Worm (Caenorhabditis elegans) whole organism, late embryonic: ENCODE data around the gene Y49F6C.8.

Source experiments
- K02D7.2 ChIP-seq: sonication (generic microtip); optimal IDR thresholded peaks from 2 replicates; lab custom pipeline; 2017; ENCODE audit warnings: mild to moderate bottlenecking, missing genetic modification characterization, missing compliant biosample characterization
- ahr-1 ChIP-seq: sonication (generic microtip); optimal IDR thresholded peaks from 2 replicates; lab custom pipeline; 2016; ENCODE audit warnings: missing genetic modification characterization, missing compliant biosample characterization
- ama-1 ChIP-seq: fragments of 150-350 bp; optimal IDR thresholded peaks from 2 replicates; lab custom pipeline; 2014
- ceh-18 ChIP-seq: sonication (generic microtip); optimal IDR thresholded peaks from 2 replicates; lab custom pipeline; 2016; ENCODE audit warnings: missing genetic modification characterization, missing compliant biosample characterization
- ceh-19 ChIP-seq: fragments of 200-800 bp; sonication (Bioruptor generic); optimal IDR thresholded peaks from 2 replicates; lab custom pipeline; 2018; ENCODE audit warnings: mild to moderate bottlenecking, missing genetic modification characterization, missing compliant biosample characterization
- ceh-2 ChIP-seq: sonication (generic microtip); optimal IDR thresholded peaks from 2 replicates; lab custom pipeline; 2016; ENCODE audit warnings: missing genotype, missing genetic modification characterization, missing compliant biosample characterization
- ceh-22 ChIP-seq: sonication (generic microtip); optimal IDR thresholded peaks from 2 replicates; lab custom pipeline; 2017; ENCODE audit warnings: missing biosample characterization, missing genetic modification characterization
- ceh-24 ChIP-seq: sonication (generic microtip); optimal IDR thresholded peaks from 2 replicates; lab custom pipeline; 2016; ENCODE audit warnings: mild to moderate bottlenecking, missing genetic modification characterization, missing compliant biosample characterization
- ceh-34 ChIP-seq: sonication (generic microtip); optimal IDR thresholded peaks from 2 replicates; lab custom pipeline; 2016; ENCODE audit warnings: mild to moderate bottlenecking, missing genetic modification characterization, missing compliant biosample characterization
- ceh-45 ChIP-seq: fragments of 200-800 bp; sonication (Bioruptor generic); IDR thresholded peaks from 2 replicates; pipeline ENCODE4 v1.3.6; 2022; ENCODE audit warnings: missing genetic modification reagents, missing genetic modification characterization, missing compliant biosample characterization
- ceh-6 ChIP-seq: fragments of 200-800 bp; sonication (Bioruptor generic); optimal IDR thresholded peaks from 2 replicates; lab custom pipeline; 2018; ENCODE audit warnings: mild to moderate bottlenecking, missing genetic modification characterization, missing compliant biosample characterization
- dmd-4 ChIP-seq: sonication (generic microtip); optimal IDR thresholded peaks from 2 replicates; lab custom pipeline; 2016; ENCODE audit warnings: borderline replicate concordance, missing genetic modification characterization, missing compliant biosample characterization
- dve-1 ChIP-seq: sonication (generic microtip); optimal IDR thresholded peaks from 2 replicates; lab custom pipeline; 2017; ENCODE audit warnings: antibody characterized with exemption, mild to moderate bottlenecking, missing genetic modification characterization, missing compliant biosample characterization
- fkh-6 ChIP-seq: sonication (generic microtip); optimal IDR thresholded peaks from 2 replicates; lab custom pipeline; 2016; ENCODE audit warnings: missing genetic modification characterization, missing compliant biosample characterization
- hlh-13 ChIP-seq: fragments of 200-800 bp; sonication (Bioruptor generic); optimal IDR thresholded peaks from 2 replicates; lab custom pipeline; 2018; ENCODE audit warnings: mild to moderate bottlenecking, missing genetic modification characterization, missing compliant biosample characterization
- hlh-30 ChIP-seq: sonication (generic microtip); optimal IDR thresholded peaks from 2 replicates; lab custom pipeline; 2017; ENCODE audit warnings: antibody characterized with exemption, missing genetic modification characterization, missing compliant biosample characterization; ENCODE audit not compliant: insufficient read depth
- hlh-6 ChIP-seq: sonication (generic microtip); optimal IDR thresholded peaks from 2 replicates; lab custom pipeline; 2016; ENCODE audit warnings: missing genotype, missing genetic modification characterization, missing compliant biosample characterization
- lim-6 ChIP-seq: sonication (generic microtip); optimal IDR thresholded peaks from 2 replicates; lab custom pipeline; 2016; ENCODE audit warnings: missing genetic modification characterization, missing compliant biosample characterization
- lin-11 ChIP-seq: fragments of 200-800 bp; sonication (Bioruptor generic); optimal IDR thresholded peaks from 2 replicates; lab custom pipeline; 2018; ENCODE audit warnings: mild to moderate bottlenecking, missing genetic modification characterization, missing compliant biosample characterization
- madf-2 ChIP-seq: sonication (generic microtip); optimal IDR thresholded peaks from 2 replicates; lab custom pipeline; 2017; ENCODE audit warnings: missing genetic modification characterization, missing compliant biosample characterization
- nfya-1 ChIP-seq: sonication (generic microtip); optimal IDR thresholded peaks from 2 replicates; lab custom pipeline; 2017; ENCODE audit warnings: missing genetic modification characterization, mild to moderate bottlenecking, missing compliant biosample characterization, antibody characterized with exemption, moderate library complexity
- nhr-11 ChIP-seq: fragments of 150-350 bp; optimal IDR thresholded peaks from 2 replicates; lab custom pipeline; 2014; ENCODE audit warnings: missing biosample characterization, missing genetic modification characterization
- nhr-232 ChIP-seq: sonication (generic microtip); optimal IDR thresholded peaks from 2 replicates; lab custom pipeline; 2016; ENCODE audit warnings: missing genetic modification characterization, missing compliant biosample characterization
- npax-4 ChIP-seq: sonication (generic microtip); optimal IDR thresholded peaks from 2 replicates; lab custom pipeline; 2016; ENCODE audit warnings: missing genetic modification characterization, missing compliant biosample characterization
- odd-2 ChIP-seq: sonication (generic microtip); optimal IDR thresholded peaks from 2 replicates; lab custom pipeline; 2017; ENCODE audit warnings: antibody characterized with exemption, mild to moderate bottlenecking, missing genetic modification characterization, missing compliant biosample characterization
- pag-3 ChIP-seq: sonication (generic microtip); optimal IDR thresholded peaks from 2 replicates; lab custom pipeline; 2016; ENCODE audit warnings: missing compliant biosample characterization, missing genetic modification characterization, borderline replicate concordance
- pax-1 ChIP-seq: fragments of 150-350 bp; optimal IDR thresholded peaks from 2 replicates; lab custom pipeline; 2014; ENCODE audit warnings: missing biosample characterization, missing genetic modification characterization
- pha-2 ChIP-seq: sonication (generic microtip); optimal IDR thresholded peaks from 2 replicates; lab custom pipeline; 2017; ENCODE audit warnings: mild to moderate bottlenecking, missing genetic modification characterization, missing compliant biosample characterization
- pqm-1 ChIP-seq: sonication (generic microtip); optimal IDR thresholded peaks from 2 replicates; lab custom pipeline; 2016; ENCODE audit warnings: missing genetic modification characterization, missing compliant biosample characterization
- sox-4 ChIP-seq: sonication (generic microtip); optimal IDR thresholded peaks from 2 replicates; lab custom pipeline; 2017; ENCODE audit warnings: mild to moderate bottlenecking, missing genetic modification characterization, inconsistent platforms, missing compliant biosample characterization
- syd-9 ChIP-seq: sonication (generic microtip); optimal IDR thresholded peaks from 2 replicates; lab custom pipeline; 2016; ENCODE audit warnings: mild to moderate bottlenecking, missing genetic modification characterization, moderate library complexity, missing compliant biosample characterization
- tbx-2 ChIP-seq: sonication (generic microtip); optimal IDR thresholded peaks from 2 replicates; lab custom pipeline; 2016; ENCODE audit warnings: missing genetic modification characterization, missing compliant biosample characterization
- tbx-7 ChIP-seq: sonication (generic microtip); optimal IDR thresholded peaks from 2 replicates; lab custom pipeline; 2016; ENCODE audit warnings: missing genotype, missing genetic modification characterization, missing compliant biosample characterization
- ttx-3 ChIP-seq: sonication (generic microtip); optimal IDR thresholded peaks from 2 replicates; lab custom pipeline; 2016; ENCODE audit warnings: missing genetic modification reagents, missing genetic modification characterization, missing compliant biosample characterization
- unc-86 ChIP-seq: sonication (generic microtip); optimal IDR thresholded peaks from 2 replicates; lab custom pipeline; 2016; ENCODE audit warnings: missing genetic modification characterization, missing compliant biosample characterization
- ztf-16 ChIP-seq: sonication (generic microtip); optimal IDR thresholded peaks from 2 replicates; lab custom pipeline; 2017; ENCODE audit warnings: missing genetic modification characterization, missing compliant biosample characterization

The Y49F6C.8 gene

DNA sequence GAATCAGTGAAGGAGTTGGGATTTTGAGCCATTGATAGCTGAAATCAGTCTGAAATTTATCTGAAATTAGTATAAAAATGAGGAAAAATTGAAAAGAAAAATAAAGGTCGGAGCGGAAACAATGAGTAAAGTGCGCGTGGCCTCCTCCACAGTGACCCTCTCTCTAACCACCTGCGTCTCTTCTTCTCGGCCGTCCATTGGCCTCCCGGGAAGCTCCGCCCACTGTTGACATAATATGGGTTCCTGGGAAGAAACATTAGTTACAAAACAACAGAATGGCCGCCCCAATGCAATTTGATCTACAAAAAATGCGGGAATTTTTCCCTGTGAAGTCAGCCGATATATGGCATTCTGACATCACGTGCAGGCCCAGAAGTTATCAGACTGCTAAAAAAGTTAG lies at the start of gene Y49F6C.8:
TSS of gene Y49F6C.8 (minus strand) at position 51 of the 400 bp plus-strand sequence.
- no peak for TF ChIP-seq madf-2 (tag; lab: Kevin White, UChicago)
- TF ChIP-seq nfya-1 (tag; lab: Kevin White, UChicago) = peak; percentile 96
- no peak for TF ChIP-seq npax-4 (tag; lab: Kevin White, UChicago)
- TF ChIP-seq lim-6 = no peak

DNA sequence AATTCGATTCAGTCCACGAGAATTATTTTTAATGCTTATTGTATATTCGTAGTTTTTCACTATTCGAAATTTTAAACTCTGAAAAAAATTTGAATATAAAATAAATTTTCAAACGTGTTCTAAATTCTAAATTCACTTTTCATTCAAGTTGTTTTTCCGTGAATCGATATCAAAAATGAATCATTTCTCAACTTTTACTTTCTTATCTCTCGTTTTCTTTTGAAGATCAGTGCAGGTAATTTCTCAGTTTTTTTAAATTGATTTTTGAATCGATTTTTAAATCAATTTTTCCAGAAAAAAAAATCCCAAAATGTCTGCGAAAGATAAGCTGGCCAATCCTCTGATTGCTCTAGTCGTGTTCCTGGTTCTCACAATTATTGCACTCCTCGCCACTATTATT lies 46.6 kb upstream of the Y49F6C.8 start, which contains the start of gene nep-6:
TSS of gene nep-6 (plus strand) at position 301 of the 400 bp plus-strand sequence.
- TF ChIP-seq ahr-1 (no peak), nhr-11 (tag; lab: Kevin White, UChicago) (no peak), ceh-45 (GFP tag; lab: Robert Waterston, UW) (no peak), odd-2 (tag; lab: Kevin White, UChicago) (no peak), hlh-6 (tag; lab: Kevin White, UChicago) (no peak)
- TF ChIP-seq, all 69 proteins: peak for 0

DNA sequence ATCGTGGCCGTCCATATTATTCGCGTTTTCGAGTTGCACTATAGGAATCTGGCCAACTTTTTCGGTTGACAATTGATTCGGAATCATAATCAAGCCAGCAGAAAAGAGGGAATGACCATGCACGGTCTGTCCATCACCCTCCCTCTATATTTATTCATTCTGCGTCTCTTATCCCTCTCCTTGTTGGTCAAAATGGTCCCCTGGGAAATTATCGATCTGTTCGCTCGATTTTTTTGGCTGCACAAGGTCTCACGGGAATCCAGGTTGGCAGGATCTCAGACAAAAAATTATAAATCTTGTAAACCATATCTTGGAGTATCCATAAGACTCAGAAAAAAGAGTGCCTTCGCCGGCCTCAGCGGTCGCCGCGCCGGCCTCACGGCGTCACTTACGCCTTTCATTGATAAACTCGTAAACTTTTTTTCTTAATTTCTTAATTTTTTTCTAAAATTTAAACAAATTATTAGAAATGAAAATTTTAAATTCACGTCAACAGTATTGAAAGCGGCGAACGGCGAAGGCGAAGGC lies 44.5 kb upstream of the Y49F6C.8 start, which contains the start of the genes F18A12.7 and F18A12.2:
TSS of gene F18A12.7 (minus strand) at position 101 of the 528 bp plus-strand sequence.
TSS of gene F18A12.2 (plus strand) at position 478 of the 528 bp plus-strand sequence.
- no peak for TF ChIP-seq hlh-13 (GFP tag; lab: Kevin White, UChicago)
- no peak for TF ChIP-seq ttx-3
- TF ChIP-seq hlh-6 (tag; lab: Kevin White, UChicago) = no peak
- TF ChIP-seq nhr-232 (tag; lab: Kevin White, UChicago) = no peak
- TF ChIP-seq ceh-2 (tag; lab: Kevin White, UChicago) = no peak
- no peak for TF ChIP-seq ceh-6
- no peak for TF ChIP-seq pag-3
- no peak for TF ChIP-seq syd-9
- no peak for TF ChIP-seq lin-11
- no peak for TF ChIP-seq ceh-34 (tag; lab: Kevin White, UChicago)
- TF ChIP-seq fkh-6 (tag; lab: Kevin White, UChicago) = no peak
- TF ChIP-seq dve-1 (tag; lab: Kevin White, UChicago) = no peak
- no peak for TF ChIP-seq K02D7.2 (tag; lab: Kevin White, UChicago)
- TF ChIP-seq tbx-7 = no peak
- TF ChIP-seq nhr-11 (tag; lab: Kevin White, UChicago) = no peak
- no peak for TF ChIP-seq pqm-1 (tag; lab: Kevin White, UChicago)
- TF ChIP-seq pha-2 (tag; lab: Kevin White, UChicago) = no peak

DNA sequence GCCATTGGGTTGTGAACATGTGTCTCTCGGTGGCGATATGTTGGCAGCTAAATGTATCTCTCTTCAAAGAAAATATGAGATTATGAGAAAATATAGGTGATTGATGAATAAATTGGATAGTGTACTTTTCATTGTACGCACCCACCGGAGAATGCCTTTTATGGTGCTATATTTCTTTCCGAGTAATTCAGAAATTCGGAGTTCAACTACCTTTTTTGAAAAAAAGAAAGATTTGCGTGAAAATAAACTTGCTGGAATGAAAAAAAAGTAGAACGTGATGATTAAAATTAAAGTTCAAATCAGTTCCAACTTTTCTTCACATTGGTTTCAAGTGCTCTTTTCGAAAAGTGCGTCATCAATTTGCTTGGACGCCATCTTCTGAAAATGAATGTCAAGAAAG lies 33.6 kb upstream of the Y49F6C.8 start, which contains the start of gene nep-8:
TSS of gene nep-8 (plus strand) at position 301 of the 400 bp plus-strand sequence.
- no peak for TF ChIP-seq ceh-19 (GFP tag; lab: Kevin White, UChicago)
- TF ChIP-seq dmd-4 (tag; lab: Kevin White, UChicago) = no peak
- TF ChIP-seq ceh-22 = no peak
- no peak for TF ChIP-seq nhr-232 (tag; lab: Kevin White, UChicago)
- no peak for TF ChIP-seq tbx-2 (tag; lab: Kevin White, UChicago)
- no peak for TF ChIP-seq hlh-30 (tag; lab: Kevin White, UChicago)
- TF ChIP-seq madf-2 (tag; lab: Kevin White, UChicago) = no peak
- no peak for TF ChIP-seq syd-9
- TF ChIP-seq unc-86 = no peak
- no peak for TF ChIP-seq ama-1
- no peak for TF ChIP-seq ceh-24 (tag; lab: Kevin White, UChicago)
- no peak for TF ChIP-seq dve-1 (tag; lab: Kevin White, UChicago)
- TF ChIP-seq sox-4 (tag; lab: Kevin White, UChicago) = no peak
- no peak for TF ChIP-seq ceh-6
- no peak for TF ChIP-seq ceh-18 (tag; lab: Kevin White, UChicago)
- TF ChIP-seq hlh-13 (GFP tag; lab: Kevin White, UChicago) = no peak
- TF ChIP-seq ztf-16 = no peak
- no peak for TF ChIP-seq tbx-7
- no peak for TF ChIP-seq pax-1 (tag; lab: Kevin White, UChicago)
